Fruit fly (Drosophila melanogaster): ENCODE measurements around the gene CG6650.
A peak's percentile ranks its signal among the peaks of the same experiment; 100 is the strongest.

Gene CG6650

dm6 chr3L:14053073-14053643, 21.9 kb downstream of the CG6650 start, which contains the start of the genes CG13484 and Frl (continued):
- TF ChIP-seq Pdp1 (GFP tag; optimal IDR thresholded peaks at IDR 0.05) (peak in 1 of 2 experiments; percentile 71), Nf-YC (tag; optimal IDR thresholded peaks at IDR 0.05) (peak; percentile 70), pfk (GFP tag; optimal IDR thresholded peaks at IDR 0.05) (no peak), Taf1 (GFP tag; IDR thresholded peaks at IDR 0.05) (no peak), zen2 (GFP tag; IDR thresholded peaks at IDR 0.05; ENCODE audit: partially characterized antibody) (no peak), corto (GFP tag; optimal IDR thresholded peaks at IDR 0.05) (no peak), CG4820 (GFP tag; optimal IDR thresholded peaks at IDR 0.05) (no peak), CG1024 (GFP tag; IDR thresholded peaks at IDR 0.05) (0 out of 2 replicates have a peak, but pooled peaks have one; percentile 29), ftz-f1 (GFP tag; optimal IDR thresholded peaks at IDR 0.05) (peak; percentile 57), CG6654 (GFP tag; optimal IDR thresholded peaks at IDR 0.05) (no peak), oc (tag; optimal IDR thresholded peaks at IDR 0.05) (peak; percentile 15), Sox102F (GFP tag; optimal IDR thresholded peaks at IDR 0.05) (no peak), trh (GFP tag; optimal IDR thresholded peaks at IDR 0.05) (no peak), CG11504 (tag; optimal IDR thresholded peaks at IDR 0.05) (peak; percentile 60), Oli (tag; optimal IDR thresholded peaks at IDR 0.05) (no peak), CG33557 (GFP tag; optimal IDR thresholded peaks at IDR 0.05) (peak; percentile 40), CG2120 (GFP tag; optimal IDR thresholded peaks at IDR 0.05) (peak; percentile 20), ttk (GFP tag; IDR thresholded peaks at IDR 0.05) (no peak), schlank (tag; optimal IDR thresholded peaks at IDR 0.05) (no peak), nom (GFP tag; optimal IDR thresholded peaks at IDR 0.05) (peak; percentile 74), nerfin-2 (GFP tag; IDR thresholded peaks at IDR 0.05; ENCODE audit: partially characterized antibody) (no peak), CG17802 (tag; optimal IDR thresholded peaks at IDR 0.05) (no peak), Hsf (GFP tag; optimal IDR thresholded peaks at IDR 0.05) (peak; percentile 7), hkb (optimal IDR thresholded peaks at IDR 0.05) (peak; percentile 9), hkb (GFP tag; IDR thresholded peaks at IDR 0.05) (peak; percentile 21; the same call in 1 of the 2 replicates), bab2 (GFP tag; optimal IDR thresholded peaks at IDR 0.05) (no peak), D19B (GFP tag; optimal IDR thresholded peaks at IDR 0.05) (no peak), toy (GFP tag; IDR thresholded peaks at IDR 0.05) (no peak), Chrac-16 (GFP tag; optimal IDR thresholded peaks at IDR 0.05) (no peak), croc (GFP tag; conservative IDR thresholded peaks at IDR 0.05) (no peak), CG14965 (GFP tag; optimal IDR thresholded peaks at IDR 0.05; ENCODE audit: borderline replicate concordance) (no peak), CG11560 (tag; IDR thresholded peaks at IDR 0.05) (no peak; the same call in 2 of the 3 replicates), CG17328 (GFP tag; IDR thresholded peaks at IDR 0.05) (peak; percentile 39), Stat92E (GFP tag; optimal IDR thresholded peaks at IDR 0.05) (peak in 1 of 3 experiments; percentile 93), CG9727 (GFP tag; optimal IDR thresholded peaks at IDR 0.05) (peak; percentile 58), ara (GFP tag; IDR thresholded peaks at IDR 0.05) (no peak), hth (optimal IDR thresholded peaks at IDR 0.05) (no peak), ac (GFP tag; optimal IDR thresholded peaks at IDR 0.05) (no peak), Gug (GFP tag; IDR thresholded peaks at IDR 0.05) (peak; percentile 33; the same call in 1 of the 4 replicates), NK7.1 (GFP tag; optimal IDR thresholded peaks at IDR 0.05) (no peak), Fer2 (tag; optimal IDR thresholded peaks at IDR 0.05) (no peak), CG6765 (GFP tag; optimal IDR thresholded peaks at IDR 0.05) (no peak), H2.0 (GFP tag; IDR thresholded peaks at IDR 0.05) (no peak), CG10462 (GFP tag; optimal IDR thresholded peaks at IDR 0.05) (no peak), zf30C (GFP tag; optimal IDR thresholded peaks at IDR 0.05) (no peak), gce (GFP tag; IDR thresholded peaks at IDR 0.05) (no peak), CG9876 (GFP tag; optimal IDR thresholded peaks at IDR 0.05) (peak; percentile 43), ERR (GFP tag; optimal IDR thresholded peaks at IDR 0.05) (no peak), D19A (tag; optimal IDR thresholded peaks at IDR 0.05) (peak; percentile 2), CG32767 (GFP tag; IDR thresholded peaks at IDR 0.05) (no peak), unpg (GFP tag; optimal IDR thresholded peaks at IDR 0.05) (peak; percentile 27)

All from whole organism, embryonic.